Worm (Caenorhabditis elegans) whole organism, L3 larva: Measurements from ENCODE around the gene W07G4.8.

Experiments
- R02D3.7 ChIP-seq: fragments of 150-350 bp; optimal IDR thresholded peaks from 2 replicates; lab custom pipeline; 2014; ENCODE audit warnings: missing biosample characterization, missing genetic modification characterization
- ZK546.5 ChIP-seq: sonication (generic microtip); optimal IDR thresholded peaks from 2 replicates; lab custom pipeline; 2017; ENCODE audit warnings: missing biosample characterization, missing genetic modification characterization
- aly-2 ChIP-seq: fragments of 150-350 bp; optimal IDR thresholded peaks from 2 replicates; lab custom pipeline; 2014; ENCODE audit warnings: missing biosample characterization, missing genetic modification characterization
- ama-1 ChIP-seq: fragments of 150-350 bp; optimal IDR thresholded peaks from 2 replicates; lab custom pipeline; 2018
- ceh-16 ChIP-seq: sonication (generic microtip); optimal IDR thresholded peaks from 2 replicates; lab custom pipeline; 2017; ENCODE audit warnings: missing biosample characterization, missing genetic modification characterization
- ceh-28 ChIP-seq: fragments of 150-350 bp; optimal IDR thresholded peaks from 2 replicates; lab custom pipeline; 2014; ENCODE audit warnings: missing biosample characterization, missing genetic modification reagents, missing genetic modification characterization
- ceh-82 ChIP-seq: fragments of 150-350 bp; optimal IDR thresholded peaks from 2 replicates; lab custom pipeline; 2014; ENCODE audit warnings: missing biosample characterization, missing genetic modification characterization
- ceh-9 ChIP-seq: sonication (generic microtip); optimal IDR thresholded peaks from 2 replicates; lab custom pipeline; 2018; ENCODE audit warnings: missing biosample characterization, missing genetic modification characterization
- daf-12 ChIP-seq: fragments of 150-350 bp; optimal IDR thresholded peaks from 2 replicates; lab custom pipeline; 2014; ENCODE audit warnings: missing biosample characterization, missing genetic modification reagents, missing genetic modification characterization
- egl-27 ChIP-seq: sonication (generic microtip); optimal IDR thresholded peaks from 4 replicates; lab custom pipeline; 2017; ENCODE audit warnings: missing biosample characterization, missing genetic modification reagents, missing genetic modification characterization
- egl-5 ChIP-seq: fragments of 150-350 bp; optimal IDR thresholded peaks from 2 replicates; lab custom pipeline; 2017; ENCODE audit warnings: missing biosample characterization, missing genetic modification reagents, missing genetic modification characterization, inconsistent platforms
- elt-1 ChIP-seq: fragments of 150-350 bp; optimal IDR thresholded peaks from 2 replicates; lab custom pipeline; 2014; ENCODE audit warnings: missing biosample characterization, missing genetic modification characterization
- elt-2 ChIP-seq: sonication (generic microtip); optimal IDR thresholded peaks from 2 replicates; lab custom pipeline; 2016; ENCODE audit warnings: missing genetic modification reagents, mild to moderate bottlenecking, missing genetic modification characterization, missing compliant biosample characterization
- elt-3 ChIP-seq, 3 experiments: fragments of 150-350 bp in 1 of 3; sonication (generic microtip) in 2 of 3; optimal IDR thresholded peaks; 2 replicates in 2 of 3; 4 replicates in 1 of 3; lab custom pipeline; 2014 to 2017; ENCODE audit warnings: missing biosample characterization in 3 of 3, missing genetic modification characterization in 3 of 3
- eor-1 ChIP-seq, 2 experiments: fragments of 150-350 bp; optimal IDR thresholded peaks; 2 replicates each; lab custom pipeline; 2014 to 2018; ENCODE audit warnings: missing biosample characterization in 2 of 2, missing genetic modification characterization in 2 of 2
- fkh-10 ChIP-seq: sonication (generic microtip); optimal IDR thresholded peaks from 2 replicates; lab custom pipeline; 2017; ENCODE audit warnings: missing biosample characterization, missing genetic modification reagents, missing genetic modification characterization
- fkh-2 ChIP-seq: fragments of 150-350 bp; optimal IDR thresholded peaks from 2 replicates; lab custom pipeline; 2014; ENCODE audit warnings: missing biosample characterization, missing genetic modification reagents, missing genetic modification characterization
- fos-1 ChIP-seq: fragments of 150-350 bp; optimal IDR thresholded peaks from 2 replicates; lab custom pipeline; 2014; ENCODE audit warnings: missing biosample characterization, missing genetic modification characterization
- hmg-11 ChIP-seq: sonication (generic microtip); optimal IDR thresholded peaks from 2 replicates; lab custom pipeline; 2016; ENCODE audit warnings: missing genetic modification characterization, missing compliant biosample characterization
- jun-1 ChIP-seq: fragments of 150-350 bp; optimal IDR thresholded peaks from 2 replicates; lab custom pipeline; 2014; ENCODE audit warnings: missing biosample characterization, missing genetic modification reagents, missing genetic modification characterization
- lin-15B ChIP-seq: fragments of 150-350 bp; optimal IDR thresholded peaks from 2 replicates; lab custom pipeline; 2014; ENCODE audit warnings: missing biosample characterization, missing genetic modification characterization
- lin-39 ChIP-seq: fragments of 150-350 bp; optimal IDR thresholded peaks from 2 replicates; lab custom pipeline; 2018; ENCODE audit warnings: missing biosample characterization, missing genetic modification reagents, missing genetic modification characterization
- lsy-12 ChIP-seq: sonication (generic microtip); optimal IDR thresholded peaks from 2 replicates; lab custom pipeline; 2016; ENCODE audit warnings: mild to moderate bottlenecking, missing genetic modification characterization, missing compliant biosample characterization
- mdl-1 ChIP-seq: fragments of 150-350 bp; optimal IDR thresholded peaks from 2 replicates; lab custom pipeline; 2014; ENCODE audit warnings: missing biosample characterization, missing genetic modification characterization
- mml-1 ChIP-seq: fragments of 150-350 bp; sonication (generic microtip); optimal IDR thresholded peaks from 3 replicates; lab custom pipeline; 2014; ENCODE audit warnings: missing biosample characterization, missing genetic modification characterization
- nfya-1 ChIP-seq: sonication (generic microtip); optimal IDR thresholded peaks from 2 replicates; lab custom pipeline; 2017; ENCODE audit warnings: missing genetic modification characterization, mild to moderate bottlenecking, missing compliant biosample characterization, antibody characterized with exemption, moderate library complexity; ENCODE audit not compliant: insufficient read depth
- nhr-11 ChIP-seq: fragments of 150-350 bp; optimal IDR thresholded peaks from 2 replicates; lab custom pipeline; 2014; ENCODE audit warnings: missing biosample characterization, missing genetic modification characterization
- nhr-12 ChIP-seq: fragments of 150-350 bp; optimal IDR thresholded peaks from 2 replicates; lab custom pipeline; 2014; ENCODE audit warnings: missing biosample characterization, missing genetic modification characterization
- nhr-23 ChIP-seq: fragments of 150-350 bp; optimal IDR thresholded peaks from 2 replicates; lab custom pipeline; 2014; ENCODE audit warnings: missing biosample characterization, missing genetic modification reagents, missing genetic modification characterization
- nhr-237 ChIP-seq: fragments of 150-350 bp; optimal IDR thresholded peaks from 2 replicates; lab custom pipeline; 2014; ENCODE audit warnings: missing biosample characterization, missing genetic modification characterization
- nhr-25 ChIP-seq: sonication (generic microtip); optimal IDR thresholded peaks from 2 replicates; lab custom pipeline; 2017; ENCODE audit warnings: missing biosample characterization, missing genetic modification characterization
- nhr-28 ChIP-seq: fragments of 150-350 bp; optimal IDR thresholded peaks from 2 replicates; lab custom pipeline; 2014; ENCODE audit warnings: missing biosample characterization, missing genetic modification characterization
- nhr-43 ChIP-seq: sonication (generic microtip); optimal IDR thresholded peaks from 2 replicates; lab custom pipeline; 2016; ENCODE audit warnings: mild to moderate bottlenecking, missing genetic modification characterization, missing compliant biosample characterization; ENCODE audit not compliant: poor library complexity, severe bottlenecking
- nhr-67 ChIP-seq: fragments of 150-350 bp; optimal IDR thresholded peaks from 2 replicates; lab custom pipeline; 2014; ENCODE audit warnings: missing biosample characterization, missing genetic modification characterization
- nhr-76 ChIP-seq: fragments of 150-350 bp; sonication (generic microtip); optimal IDR thresholded peaks from 5 replicates; lab custom pipeline; 2014; ENCODE audit warnings: missing biosample characterization, missing genetic modification characterization
- nhr-77 ChIP-seq: fragments of 150-350 bp; optimal IDR thresholded peaks from 2 replicates; lab custom pipeline; 2014; ENCODE audit warnings: missing biosample characterization, missing genetic modification characterization
- pha-4 ChIP-seq: fragments of 150-350 bp; optimal IDR thresholded peaks from 2 replicates; lab custom pipeline; 2014; ENCODE audit warnings: missing biosample characterization, missing genetic modification reagents, missing genetic modification characterization
- pqm-1 ChIP-seq: fragments of 150-350 bp; optimal IDR thresholded peaks from 2 replicates; lab custom pipeline; 2017; ENCODE audit warnings: missing biosample characterization, missing genetic modification characterization, inconsistent platforms
- sea-2 ChIP-seq: fragments of 150-350 bp; sonication (generic microtip); optimal IDR thresholded peaks from 4 replicates; lab custom pipeline; 2014; ENCODE audit warnings: missing biosample characterization, missing genetic modification reagents, missing genetic modification characterization
- skn-1 ChIP-seq: fragments of 150-350 bp; optimal IDR thresholded peaks from 2 replicates; lab custom pipeline; 2014; ENCODE audit warnings: missing biosample characterization, missing genetic modification characterization
- snpc-4 ChIP-seq: fragments of 150-350 bp; optimal IDR thresholded peaks from 2 replicates; lab custom pipeline; 2014; ENCODE audit warnings: missing biosample characterization, missing genetic modification characterization
- tbx-2 ChIP-seq: sonication (generic microtip); optimal IDR thresholded peaks from 2 replicates; lab custom pipeline; 2016; ENCODE audit warnings: mild to moderate bottlenecking, missing genetic modification characterization, missing compliant biosample characterization
- unc-39 ChIP-seq: sonication (generic microtip); optimal IDR thresholded peaks from 4 replicates; lab custom pipeline; 2017; ENCODE audit warnings: missing biosample characterization, missing genetic modification characterization
- unc-62 ChIP-seq: fragments of 150-350 bp; sonication (generic microtip); optimal IDR thresholded peaks from 4 replicates; lab custom pipeline; 2014; ENCODE audit warnings: missing biosample characterization, missing genetic modification reagents, missing genetic modification characterization
- zag-1 ChIP-seq: fragments of 150-350 bp; optimal IDR thresholded peaks from 2 replicates; lab custom pipeline; 2014; ENCODE audit warnings: missing biosample characterization, missing genetic modification characterization
- ztf-11 ChIP-seq: fragments of 150-350 bp; optimal IDR thresholded peaks from 2 replicates; lab custom pipeline; 2014; ENCODE audit warnings: missing biosample characterization, missing genetic modification characterization
- ztf-4 ChIP-seq: fragments of 150-350 bp; optimal IDR thresholded peaks from 2 replicates; lab custom pipeline; 2014; ENCODE audit warnings: missing biosample characterization, missing genetic modification characterization

W07G4.8 gene

ce11 chrV:13088485-13088884, 39.1 kb upstream of the W07G4.8 start:
- peak; percentile 27 for TF ChIP-seq pha-4
- no peak for TF ChIP-seq eor-1 (tag; optimal IDR thresholded peaks at IDR 0.05; lab: Kevin White, UChicago)

- TF ChIP-seq ZK546.5 = no peak
- TF ChIP-seq fkh-2 (tag; lab: Kevin White, UChicago) = no peak
- TF ChIP-seq nhr-77 (tag; lab: Kevin White, UChicago) = no peak
- no peak for TF ChIP-seq zag-1 (tag; lab: Kevin White, UChicago)
- TF ChIP-seq nhr-237 (tag; lab: Kevin White, UChicago) = no peak
- peak; percentile 29 for TF ChIP-seq nhr-25 (tag; lab: Kevin White, UChicago)
- TF ChIP-seq snpc-4 = peak; percentile 61
- TF ChIP-seq fos-1 (tag; lab: Kevin White, UChicago) = no peak
- TF ChIP-seq ztf-11 = no peak
- TF ChIP-seq sea-2 = no peak
- peak; percentile 24 for TF ChIP-seq ceh-28 (tag; lab: Kevin White, UChicago)
- peak; percentile 75 for TF ChIP-seq ama-1 (lab: Kevin White, UChicago)
- TF ChIP-seq egl-27 (tag; lab: Kevin White, UChicago) = no peak
- no peak for TF ChIP-seq ceh-16 (tag; lab: Kevin White, UChicago)
- TF ChIP-seq skn-1 (tag; lab: Kevin White, UChicago) = peak; percentile 4
- TF ChIP-seq elt-2 (tag; lab: Kevin White, UChicago) = peak; percentile 67
- TF ChIP-seq lsy-12 (tag; lab: Kevin White, UChicago) = peak; percentile 26
- no peak for TF ChIP-seq daf-12 (tag; lab: Kevin White, UChicago)
- peak; percentile 90 for TF ChIP-seq hmg-11
- peak; percentile 3 for TF ChIP-seq egl-5 (tag; lab: Kevin White, UChicago)
- TF ChIP-seq nhr-67 (tag; lab: Kevin White, UChicago) = no peak
- TF ChIP-seq elt-1 (tag; lab: Kevin White, UChicago) = peak; percentile 4
- TF ChIP-seq jun-1 (tag; lab: Kevin White, UChicago) = no peak
- TF ChIP-seq nhr-11 (tag; lab: Kevin White, UChicago) = no peak
- TF ChIP-seq lin-39 (tag; lab: Kevin White, UChicago) = peak; percentile 87
- no peak for TF ChIP-seq ceh-9
- TF ChIP-seq R02D3.7 (tag; lab: Kevin White, UChicago) = peak; percentile 48
- peak; percentile 25 for TF ChIP-seq mdl-1 (tag; lab: Kevin White, UChicago)
- peak; percentile 93 for TF ChIP-seq unc-62 (GFP tag; lab: Kevin White, UChicago)
- TF ChIP-seq nhr-28 (tag; lab: Kevin White, UChicago) = no peak
- peak; percentile 46 for TF ChIP-seq nhr-43
- TF ChIP-seq fkh-10 (GFP tag; lab: Kevin White, UChicago) = no peak
- peak; percentile 71 for TF ChIP-seq pha-4
- TF ChIP-seq pqm-1 (tag; lab: Kevin White, UChicago) = peak; percentile 37
- no peak for TF ChIP-seq ztf-4 (tag; lab: Kevin White, UChicago)
- TF ChIP-seq nfya-1 (tag; lab: Kevin White, UChicago) = peak; percentile 77
- peak; percentile 2 for TF ChIP-seq ceh-82 (tag; lab: Kevin White, UChicago)
- no peak for TF ChIP-seq aly-2 (tag; lab: Kevin White, UChicago)
- peak; percentile 17 for TF ChIP-seq nhr-23
- no peak for TF ChIP-seq eor-1 (tag; optimal IDR thresholded peaks at IDR 0.05; lab: Kevin White, UChicago)
- no peak for TF ChIP-seq elt-3 (tag; optimal IDR thresholded peaks at IDR 0.05; lab: Kevin White, UChicago)
- peak; percentile 23 for TF ChIP-seq tbx-2 (tag; lab: Kevin White, UChicago)
- TF ChIP-seq unc-39 (tag; lab: Kevin White, UChicago) = no peak
- TF ChIP-seq nhr-76 (tag; lab: Kevin White, UChicago) = no peak
- no peak for TF ChIP-seq mml-1 (tag; lab: Kevin White, UChicago)
- peak; percentile 48 for TF ChIP-seq lin-15B (tag; lab: Kevin White, UChicago)
- no peak for TF ChIP-seq nhr-12
- TF ChIP-seq, all 47 proteins: peak for 22
Observed at ce11 chrV:13085917-13086552, 36.7 kb upstream of the W07G4.8 start.
